1 worm cellular context compared by ENCODE assay signal in the genomic region with DNA sequence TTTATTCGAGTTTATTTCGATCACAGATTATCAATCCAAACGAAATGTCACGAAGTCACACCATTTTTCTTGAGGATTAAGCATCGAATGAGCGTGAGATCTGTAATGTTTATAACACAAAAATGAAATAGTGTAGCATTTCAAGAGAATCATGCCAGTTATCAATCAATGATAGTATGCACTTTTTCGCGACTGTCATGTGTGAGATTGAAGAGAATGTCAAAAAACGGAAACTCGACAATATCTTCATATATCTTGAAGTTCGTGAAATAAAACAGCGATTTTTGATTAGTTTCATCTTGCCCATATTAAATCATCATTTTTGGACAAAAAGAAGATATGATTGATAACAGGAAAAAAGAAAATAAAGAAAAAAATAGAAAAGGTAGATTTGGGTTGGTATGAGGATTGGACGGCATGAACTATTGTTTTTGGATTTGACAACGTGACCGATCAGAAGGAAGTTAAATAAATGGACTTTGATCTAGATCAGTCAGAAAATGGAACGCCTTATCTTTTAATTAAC.
TF ChIP-seq lines count a peak whose summit lies in the region.

No protein-coding gene starts in this region.

TF ChIP-seq in whole organism, L1 larva, 84 proteins besides CTCF, POLR2A, EP300 and RAD21 (continued from another document):
- no peak for TF ChIP-seq lin-39 (tag; optimal IDR thresholded peaks at IDR 0.05; lab: Kevin White, UChicago)
- TF ChIP-seq nhr-90 (tag; optimal IDR thresholded peaks at IDR 0.05; lab: Kevin White, UChicago; ENCODE audit: poor library complexity): no peak
- TF ChIP-seq nhr-85 (tag; lab: Kevin White, UChicago): peak; percentile 75
- no peak for TF ChIP-seq ets-5 (GFP tag; IDR thresholded peaks at IDR 0.05; lab: Robert Waterston, UW)
- no peak for TF ChIP-seq lin-35 (GFP tag; optimal IDR thresholded peaks at IDR 0.05; lab: Kevin White, UChicago)
- peak; percentile 27 for TF ChIP-seq snu-23 (GFP tag; optimal IDR thresholded peaks at IDR 0.05; lab: Kevin White, UChicago)
- no peak for TF ChIP-seq swsn-7 (tag; optimal IDR thresholded peaks at IDR 0.05; lab: Kevin White, UChicago)
- no peak for TF ChIP-seq mef-2 (tag; optimal IDR thresholded peaks at IDR 0.05; lab: Kevin White, UChicago)
- no peak for TF ChIP-seq lin-15B (tag; optimal IDR thresholded peaks at IDR 0.05; lab: Kevin White, UChicago)
- TF ChIP-seq nhr-20 (tag; optimal IDR thresholded peaks at IDR 0.05; lab: Kevin White, UChicago): peak; percentile 36
- TF ChIP-seq fkh-8 (tag; optimal IDR thresholded peaks at IDR 0.05; lab: Kevin White, UChicago): no peak
- TF ChIP-seq lir-3 (tag; optimal IDR thresholded peaks at IDR 0.05; lab: Kevin White, UChicago; ENCODE audit: poor library complexity): no peak
- peak; percentile 54 for TF ChIP-seq nhr-71 (tag; optimal IDR thresholded peaks at IDR 0.05; lab: Kevin White, UChicago)
- TF ChIP-seq C34B4.2 (tag; optimal IDR thresholded peaks at IDR 0.05; lab: Kevin White, UChicago): no peak
- no peak for TF ChIP-seq unc-30 (tag; optimal IDR thresholded peaks at IDR 0.05; lab: Kevin White, UChicago)
- TF ChIP-seq dpl-1 (GFP tag; optimal IDR thresholded peaks at IDR 0.05; lab: Kevin White, UChicago): no peak
